Worm (Caenorhabditis elegans): ENCODE measurements around the gene K09F5.1.
A peak's percentile ranks its signal among the peaks of the same experiment; 100 is the strongest.

K09F5.1 gene

DNA sequence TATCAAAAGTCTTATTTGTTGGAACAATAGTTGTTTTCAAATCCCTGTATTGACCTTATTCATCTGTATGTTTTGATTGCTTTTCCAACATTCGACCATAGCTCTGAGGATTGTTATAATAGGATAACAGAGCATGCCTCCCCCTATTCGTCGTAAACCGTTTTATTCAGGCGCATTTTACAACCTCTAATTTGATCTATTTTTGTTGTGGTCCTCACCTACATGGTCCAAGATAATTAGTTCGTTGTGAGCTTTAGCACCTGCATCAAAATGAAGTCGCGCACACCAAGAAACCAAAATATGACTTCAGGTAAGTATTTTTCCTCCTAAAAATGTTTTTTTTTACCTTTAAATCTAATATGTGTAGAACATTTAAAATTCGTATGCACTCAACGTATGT lies 13.3 kb downstream of the K09F5.1 start, which contains the start of gene deg-1:
Gene deg-1 (plus strand): TSS at position 301 of the 400 bp plus-strand sequence.
- no peak for TF ChIP-seq blmp-1 (tag; optimal IDR thresholded peaks at IDR 0.05)
- no peak for TF ChIP-seq nhr-237 (tag; optimal IDR thresholded peaks at IDR 0.05)
- no peak for TF ChIP-seq lin-13 (tag; optimal IDR thresholded peaks at IDR 0.05)
- no peak for TF ChIP-seq mab-5 (tag; optimal IDR thresholded peaks at IDR 0.05)
- TF ChIP-seq mls-2 (tag; optimal IDR thresholded peaks at IDR 0.05): no peak
- no peak for TF ChIP-seq M03D4.4 (tag; optimal IDR thresholded peaks at IDR 0.05)
- no peak for TF ChIP-seq ceh-39 (tag; optimal IDR thresholded peaks at IDR 0.05)
- no peak for TF ChIP-seq lin-32 (GFP tag; optimal IDR thresholded peaks at IDR 0.05)
- TF ChIP-seq sptf-1 (tag; optimal IDR thresholded peaks at IDR 0.05): no peak
- TF ChIP-seq ceh-83 (GFP tag; optimal IDR thresholded peaks at IDR 0.05): no peak
- TF ChIP-seq ztf-11 (tag; optimal IDR thresholded peaks at IDR 0.05): no peak
- no peak for TF ChIP-seq pha-4 (tag; optimal IDR thresholded peaks at IDR 0.05)
- no peak for TF ChIP-seq unc-120 (tag; optimal IDR thresholded peaks at IDR 0.05; ENCODE audit: poor library complexity, severe bottlenecking)
- TF ChIP-seq flh-1 (GFP tag; optimal IDR thresholded peaks at IDR 0.05): no peak
- no peak for TF ChIP-seq lsy-2 (tag; optimal IDR thresholded peaks at IDR 0.05)
- TF ChIP-seq cnd-1 (tag; optimal IDR thresholded peaks at IDR 0.05): no peak

ce11 chrX:7773714-7774318 lies 34.4 kb downstream of the K09F5.1 start:
- TF ChIP-seq unc-62 (GFP tag; optimal IDR thresholded peaks at IDR 0.05): no peak
- TF ChIP-seq elt-1 (tag; optimal IDR thresholded peaks at IDR 0.05; ENCODE audit: borderline replicate concordance, insufficient read depth): peak; percentile 83
- peak; percentile 21 for TF ChIP-seq sptf-1 (tag; optimal IDR thresholded peaks at IDR 0.05)
- no peak for TF ChIP-seq unc-39 (tag; optimal IDR thresholded peaks at IDR 0.05)

DNA sequence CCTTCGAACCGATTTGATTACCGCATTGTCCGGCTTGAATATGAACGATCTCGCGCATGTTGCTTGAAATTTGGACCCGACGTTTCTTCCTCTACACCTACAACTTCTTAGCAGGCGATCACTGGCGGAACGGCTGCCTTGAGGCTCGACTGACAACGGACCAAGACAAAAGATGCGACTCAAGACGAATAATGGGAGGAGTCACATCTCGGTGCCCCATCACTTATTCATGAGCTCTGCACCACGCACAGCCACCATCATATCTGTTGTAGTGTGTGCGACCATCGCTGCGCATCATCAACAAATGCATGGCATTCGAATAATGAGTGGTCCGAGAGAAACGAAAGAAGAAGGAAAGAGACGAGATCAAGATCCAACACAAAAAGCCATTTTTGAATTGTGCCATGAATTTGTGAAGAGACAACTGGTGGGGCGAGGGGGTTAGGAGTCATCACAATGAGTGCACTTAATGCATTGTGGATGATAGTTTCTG lies 37.1 kb downstream of the K09F5.1 start, which contains the start of gene mec-7:
Gene mec-7 (minus strand): TSS at position 181 of the 493 bp plus-strand sequence.
- TF ChIP-seq lin-13 (tag; optimal IDR thresholded peaks at IDR 0.05) (no peak), ham-2 (GFP tag; optimal IDR thresholded peaks at IDR 0.05) (no peak), lin-32 (GFP tag; optimal IDR thresholded peaks at IDR 0.05) (no peak), mep-1 (tag; optimal IDR thresholded peaks at IDR 0.05) (no peak), ztf-11 (tag; optimal IDR thresholded peaks at IDR 0.05) (no peak), unc-62 (GFP tag; optimal IDR thresholded peaks at IDR 0.05) (no peak), hlh-1 (tag; optimal IDR thresholded peaks at IDR 0.05) (no peak), ceh-39 (tag; optimal IDR thresholded peaks at IDR 0.05) (no peak), blmp-1 (tag; optimal IDR thresholded peaks at IDR 0.05) (no peak), nhr-76 (tag; optimal IDR thresholded peaks at IDR 0.05) (no peak), elt-3 (tag; optimal IDR thresholded peaks at IDR 0.05) (no peak), flh-1 (GFP tag; optimal IDR thresholded peaks at IDR 0.05) (no peak)

- no peak for TF ChIP-seq ztf-11 (tag; optimal IDR thresholded peaks at IDR 0.05)
- TF ChIP-seq ceh-83 (GFP tag; optimal IDR thresholded peaks at IDR 0.05): no peak
- TF ChIP-seq ceh-43 (GFP tag; optimal IDR thresholded peaks at IDR 0.05): no peak
- no peak for TF ChIP-seq unc-39 (tag; optimal IDR thresholded peaks at IDR 0.05)
- no peak for TF ChIP-seq M03D4.4 (tag; optimal IDR thresholded peaks at IDR 0.05)
- TF ChIP-seq unc-120 (tag; optimal IDR thresholded peaks at IDR 0.05; ENCODE audit: poor library complexity, severe bottlenecking): no peak
- TF ChIP-seq elt-3 (tag; optimal IDR thresholded peaks at IDR 0.05): no peak
- TF ChIP-seq pha-4 (tag; optimal IDR thresholded peaks at IDR 0.05): no peak
- no peak for TF ChIP-seq mls-2 (tag; optimal IDR thresholded peaks at IDR 0.05)
- no peak for TF ChIP-seq lin-32 (GFP tag; optimal IDR thresholded peaks at IDR 0.05)
- TF ChIP-seq unc-62 (GFP tag; optimal IDR thresholded peaks at IDR 0.05): no peak
- TF ChIP-seq blmp-1 (tag; optimal IDR thresholded peaks at IDR 0.05): no peak
- no peak for TF ChIP-seq ces-1 (GFP tag; optimal IDR thresholded peaks at IDR 0.05)
- no peak for TF ChIP-seq sptf-1 (tag; optimal IDR thresholded peaks at IDR 0.05)
- no peak for TF ChIP-seq ceh-39 (tag; optimal IDR thresholded peaks at IDR 0.05)
Measured at ce11 chrX:7778786-7779185, 39.3 kb downstream of the K09F5.1 start.

ce11 chrX:7779527-7780033 lies 40.1 kb downstream of the K09F5.1 start, which contains the start of gene ZK154.1:
ZK154.1 (plus strand) TSS chrX:7779577.
- no peak for TF ChIP-seq pha-4 (tag; optimal IDR thresholded peaks at IDR 0.05)
- no peak for TF ChIP-seq drap-1 (GFP tag; optimal IDR thresholded peaks at IDR 0.05)
- no peak for TF ChIP-seq ham-2 (GFP tag; optimal IDR thresholded peaks at IDR 0.05)
- no peak for TF ChIP-seq nhr-28 (tag; optimal IDR thresholded peaks at IDR 0.05)
- no peak for TF ChIP-seq M03D4.4 (tag; optimal IDR thresholded peaks at IDR 0.05)
- no peak for TF ChIP-seq sptf-1 (tag; optimal IDR thresholded peaks at IDR 0.05)
- no peak for TF ChIP-seq ceh-39 (tag; optimal IDR thresholded peaks at IDR 0.05)
- TF ChIP-seq ceh-43 (GFP tag; optimal IDR thresholded peaks at IDR 0.05): no peak
- TF ChIP-seq ztf-11 (tag; optimal IDR thresholded peaks at IDR 0.05): no peak
- TF ChIP-seq hlh-1 (tag; optimal IDR thresholded peaks at IDR 0.05): no peak
- no peak for TF ChIP-seq lin-32 (GFP tag; optimal IDR thresholded peaks at IDR 0.05)
- no peak for TF ChIP-seq tbx-8 (GFP tag; optimal IDR thresholded peaks at IDR 0.05)
- TF ChIP-seq ceh-83 (GFP tag; optimal IDR thresholded peaks at IDR 0.05): no peak
